Fruit fly (Drosophila melanogaster) whole organism, embryonic: ENCODE results near the gene CG32354.
A peak's percentile ranks its signal among the peaks of the same experiment; 100 is the strongest.

Experiments used
- Atf-2 ChIP-seq: fragments of 200-800 bp; sonication (Bioruptor generic); optimal IDR thresholded peaks from 2 replicates; lab custom pipeline; 2016; ENCODE audit warnings: missing biosample characterization, missing genetic modification characterization
- Bteb2 ChIP-seq: fragments of 200-800 bp; sonication (Bioruptor generic); optimal IDR thresholded peaks from 2 replicates; lab custom pipeline; 2016; ENCODE audit warnings: missing biosample characterization, missing genetic modification characterization
- CG10209 ChIP-seq: fragments of 200-800 bp; sonication (Bioruptor generic); optimal IDR thresholded peaks from 3 replicates; lab custom pipeline; 2017; ENCODE audit warnings: missing biosample characterization, mild to moderate bottlenecking, missing genetic modification characterization, missing genetic modification reagents
- CG10431 ChIP-seq: fragments of 200-800 bp; sonication (Bioruptor generic); optimal IDR thresholded peaks from 3 replicates; lab custom pipeline; 2018; ENCODE audit warnings: missing biosample characterization, mild to moderate bottlenecking, missing genetic modification characterization
- CG10654 ChIP-seq: fragments of 200-800 bp; sonication (Bioruptor generic); optimal IDR thresholded peaks from 2 replicates; lab custom pipeline; 2016; ENCODE audit warnings: missing biosample characterization, missing genetic modification characterization
- CG10979 ChIP-seq: fragments of 200-800 bp; sonication (Bioruptor generic); optimal IDR thresholded peaks from 2 replicates; lab custom pipeline; 2018; ENCODE audit warnings: missing biosample characterization, mild to moderate bottlenecking, missing genetic modification characterization, moderate library complexity
- CG11560 ChIP-seq: fragments of 200-800 bp; sonication (Bioruptor generic); IDR thresholded peaks from 3 replicates; pipeline ENCODE4 v1.3.6; 2022; ENCODE audit warnings: missing biosample characterization, missing genetic modification characterization
- CG12071 ChIP-seq: fragments of 200-800 bp; sonication (Bioruptor generic); optimal IDR thresholded peaks from 3 replicates; lab custom pipeline; 2018; ENCODE audit warnings: missing biosample characterization, mild to moderate bottlenecking, missing genetic modification characterization
- CG12155 ChIP-seq: fragments of 200-800 bp; sonication (Bioruptor generic); optimal IDR thresholded peaks from 3 replicates; lab custom pipeline; 2016; ENCODE audit warnings: missing biosample characterization, missing genetic modification characterization
- CG13775 ChIP-seq: fragments of 200-800 bp; sonication (Bioruptor generic); optimal IDR thresholded peaks from 3 replicates; lab custom pipeline; 2017; ENCODE audit warnings: missing biosample characterization, mild to moderate bottlenecking, missing genetic modification characterization
- CG14050 ChIP-seq: fragments of 200-800 bp; sonication (Bioruptor generic); IDR thresholded peaks from 3 replicates; pipeline ENCODE4 v1.3.6; 2022; ENCODE audit warnings: missing biosample characterization, missing genetic modification characterization
- CG15269 ChIP-seq: fragments of 200-800 bp; sonication (Bioruptor generic); optimal IDR thresholded peaks from 2 replicates; lab custom pipeline; 2018; ENCODE audit warnings: missing biosample characterization, mild to moderate bottlenecking, missing genetic modification characterization, moderate library complexity
- CG16779 ChIP-seq: fragments of 200-800 bp; sonication (Bioruptor generic); IDR thresholded peaks from 2 replicates; pipeline ENCODE4 v1.3.6; 2022; ENCODE audit warnings: missing biosample characterization, missing genetic modification characterization
- CG18262 ChIP-seq: fragments of 200-800 bp; optimal IDR thresholded peaks from 3 replicates; lab custom pipeline; 2019; ENCODE audit warnings: missing biosample characterization, mild to moderate bottlenecking, missing genetic modification characterization, moderate library complexity
- CG31441 ChIP-seq: fragments of 200-800 bp; sonication (Bioruptor generic); IDR thresholded peaks from 2 replicates; pipeline ENCODE4 v1.3.6; 2022; ENCODE audit warnings: missing biosample characterization, missing genetic modification characterization
- CG33557 ChIP-seq: fragments of 200-800 bp; sonication (Bioruptor generic); optimal IDR thresholded peaks from 2 replicates; lab custom pipeline; 2019; ENCODE audit warnings: missing biosample characterization, mild to moderate bottlenecking, missing genetic modification characterization, moderate library complexity
- CG3847 ChIP-seq: fragments of 200-800 bp; sonication (Bioruptor generic); IDR thresholded peaks from 2 replicates; pipeline ENCODE4 v1.3.6; 2022; ENCODE audit warnings: missing biosample characterization, missing genetic modification characterization
- CG4328 ChIP-seq: fragments of 200-800 bp; sonication (Bioruptor generic); optimal IDR thresholded peaks from 3 replicates; lab custom pipeline; 2017; ENCODE audit warnings: missing biosample characterization, missing genetic modification reagents, missing genetic modification characterization
- CG4360 ChIP-seq: fragments of 200-800 bp; sonication (Bioruptor generic); IDR thresholded peaks from 2 replicates; pipeline ENCODE4 v1.3.6; 2022; ENCODE audit warnings: missing biosample characterization, missing genetic modification characterization
- CG4404 ChIP-seq: fragments of 200-800 bp; sonication (Bioruptor generic); IDR thresholded peaks from 2 replicates; pipeline ENCODE4 v1.3.6; 2022; ENCODE audit warnings: missing biosample characterization, missing genetic modification characterization
- CG6175 ChIP-seq: fragments of 200-800 bp; sonication (Bioruptor generic); IDR thresholded peaks from 3 replicates; pipeline ENCODE4 v1.3.6; 2022; ENCODE audit warnings: missing biosample characterization, missing genetic modification characterization
- CG9215 ChIP-seq: fragments of 200-800 bp; sonication (Bioruptor generic); IDR thresholded peaks from 2 replicates; pipeline ENCODE4 v1.3.6; 2022; ENCODE audit warnings: missing biosample characterization, missing genetic modification characterization
- Dip3 ChIP-seq: fragments of 200-800 bp; sonication (Bioruptor generic); optimal IDR thresholded peaks from 3 replicates; lab custom pipeline; 2016; ENCODE audit warnings: missing biosample characterization, missing genetic modification characterization
- Doc2 ChIP-seq: fragments of 200-800 bp; sonication (Bioruptor generic); IDR thresholded peaks from 2 replicates; pipeline ENCODE4 v1.3.6; 2022; ENCODE audit warnings: missing biosample characterization, missing genetic modification characterization
- E2f2 ChIP-seq: fragments of 200-800 bp; sonication (Bioruptor generic); IDR thresholded peaks from 2 replicates; pipeline ENCODE4 v1.3.6; 2022; ENCODE audit warnings: missing biosample characterization, missing genetic modification characterization
- HLH4C ChIP-seq: fragments of 200-800 bp; sonication (Bioruptor generic); IDR thresholded peaks from 3 replicates; pipeline ENCODE4 v1.3.6; 2022; ENCODE audit warnings: missing biosample characterization, missing genetic modification characterization; ENCODE audit not compliant: partially characterized antibody
- Hey ChIP-seq: fragments of 200-800 bp; sonication (Bioruptor generic); optimal IDR thresholded peaks from 3 replicates; lab custom pipeline; 2018; ENCODE audit warnings: missing biosample characterization, mild to moderate bottlenecking, missing genetic modification characterization
- Hr51 ChIP-seq, 2 experiments: fragments of 200-800 bp; sonication (Bioruptor generic); optimal IDR thresholded peaks; 2 replicates in 1 of 2; 3 replicates in 1 of 2; lab custom pipeline; 2016 to 2018; ENCODE audit warnings: missing biosample characterization in 2 of 2, missing genetic modification characterization in 2 of 2, mild to moderate bottlenecking in 1 of 2, moderate library complexity in 1 of 2
- Mrtf ChIP-seq: fragments of 200-800 bp; sonication (Bioruptor generic); IDR thresholded peaks from 3 replicates; pipeline ENCODE4 v1.3.6; 2022; ENCODE audit warnings: missing biosample characterization, missing genetic modification characterization
- Nf-YC ChIP-seq: fragments of 200-800 bp; optimal IDR thresholded peaks from 3 replicates; lab custom pipeline; 2019; ENCODE audit warnings: missing biosample characterization, mild to moderate bottlenecking, missing genetic modification characterization, moderate library complexity
- Opbp ChIP-seq: fragments of 200-800 bp; sonication (Bioruptor generic); IDR thresholded peaks from 3 replicates; pipeline ENCODE4 v1.3.6; 2022; ENCODE audit warnings: missing biosample characterization, missing genetic modification characterization; ENCODE audit not compliant: partially characterized antibody
- Side ChIP-seq: fragments of 200-800 bp; sonication (Bioruptor generic); optimal IDR thresholded peaks from 2 replicates; lab custom pipeline; 2016; ENCODE audit warnings: missing biosample characterization, missing genetic modification characterization
- Ssrp ChIP-seq: fragments of 200-800 bp; sonication (Bioruptor generic); optimal IDR thresholded peaks from 2 replicates; lab custom pipeline; 2018; ENCODE audit warnings: missing biosample characterization, mild to moderate bottlenecking, missing genetic modification characterization, moderate library complexity
- ac ChIP-seq: fragments of 200-800 bp; sonication (Bioruptor generic); optimal IDR thresholded peaks from 3 replicates; lab custom pipeline; 2017; ENCODE audit warnings: missing biosample characterization, mild to moderate bottlenecking, missing genetic modification characterization
- ash1 ChIP-seq: fragments of 200-800 bp; sonication (Bioruptor generic); optimal IDR thresholded peaks from 2 replicates; lab custom pipeline; 2018; ENCODE audit warnings: missing biosample characterization, mild to moderate bottlenecking, missing genetic modification characterization
- az2 ChIP-seq: fragments of 200-800 bp; sonication (Bioruptor generic); optimal IDR thresholded peaks from 3 replicates; lab custom pipeline; 2016; ENCODE audit warnings: missing biosample characterization, missing genetic modification characterization
- bbx ChIP-seq: fragments of 200-800 bp; sonication (Bioruptor generic); IDR thresholded peaks from 2 replicates; pipeline ENCODE4 v1.3.6; 2022; ENCODE audit warnings: missing biosample characterization, missing genetic modification characterization; ENCODE audit not compliant: partially characterized antibody
- cato ChIP-seq: fragments of 200-800 bp; sonication (Bioruptor generic); optimal IDR thresholded peaks from 2 replicates; lab custom pipeline; 2016; ENCODE audit warnings: missing biosample characterization, missing genetic modification characterization, borderline replicate concordance
- chn ChIP-seq: fragments of 200-800 bp; sonication (Bioruptor generic); optimal IDR thresholded peaks from 2 replicates; lab custom pipeline; 2016; ENCODE audit warnings: missing biosample characterization, missing genetic modification characterization
- da ChIP-seq: fragments of 200-800 bp; sonication (Bioruptor generic); optimal IDR thresholded peaks from 2 replicates; lab custom pipeline; 2016; ENCODE audit warnings: missing biosample characterization, missing genetic modification characterization
- dati ChIP-seq: fragments of 200-800 bp; sonication (Bioruptor generic); IDR thresholded peaks from 2 replicates; pipeline ENCODE4 v1.3.6; 2022; ENCODE audit warnings: missing biosample characterization, missing genetic modification characterization
- grn ChIP-seq: fragments of 200-800 bp; sonication (Bioruptor generic); optimal IDR thresholded peaks from 3 replicates; lab custom pipeline; 2017; ENCODE audit warnings: missing biosample characterization, missing genetic modification characterization
- inv ChIP-seq: fragments of 200-800 bp; sonication (Bioruptor generic); IDR thresholded peaks from 2 replicates; pipeline ENCODE4 v1.3.6; 2022; ENCODE audit warnings: missing biosample characterization, missing genetic modification characterization; ENCODE audit not compliant: partially characterized antibody
- kah ChIP-seq: fragments of 200-800 bp; sonication (Bioruptor generic); optimal IDR thresholded peaks from 2 replicates; lab custom pipeline; 2018; ENCODE audit warnings: missing biosample characterization, mild to moderate bottlenecking, missing genetic modification characterization
- luna ChIP-seq: fragments of 200-800 bp; sonication (Bioruptor generic); optimal IDR thresholded peaks from 2 replicates; lab custom pipeline; 2016; ENCODE audit warnings: missing biosample characterization, missing genetic modification characterization
- p53 ChIP-seq: fragments of 200-800 bp; sonication (Bioruptor generic); optimal IDR thresholded peaks from 2 replicates; lab custom pipeline; 2016; ENCODE audit warnings: missing biosample characterization, missing genetic modification characterization
- scrt ChIP-seq: fragments of 200-800 bp; sonication (Bioruptor generic); optimal IDR thresholded peaks from 2 replicates; lab custom pipeline; 2018; ENCODE audit warnings: missing biosample characterization, mild to moderate bottlenecking, missing genetic modification characterization, moderate library complexity
- sisA ChIP-seq: fragments of 200-800 bp; sonication (Bioruptor generic); IDR thresholded peaks from 2 replicates; pipeline ENCODE4 v1.3.6; 2022; ENCODE audit warnings: missing biosample characterization, missing genetic modification characterization
- unc-4 ChIP-seq: fragments of 200-800 bp; sonication (Bioruptor generic); IDR thresholded peaks from 2 replicates; pipeline ENCODE4 v1.3.6; 2022; ENCODE audit warnings: missing biosample characterization, missing genetic modification characterization; ENCODE audit not compliant: partially characterized antibody
- zfh1 ChIP-seq: fragments of 200-800 bp; sonication (Bioruptor generic); IDR thresholded peaks from 3 replicates; pipeline ENCODE4 v1.3.6; 2022; ENCODE audit warnings: missing biosample characterization, missing genetic modification characterization

CG32354 gene

DNA sequence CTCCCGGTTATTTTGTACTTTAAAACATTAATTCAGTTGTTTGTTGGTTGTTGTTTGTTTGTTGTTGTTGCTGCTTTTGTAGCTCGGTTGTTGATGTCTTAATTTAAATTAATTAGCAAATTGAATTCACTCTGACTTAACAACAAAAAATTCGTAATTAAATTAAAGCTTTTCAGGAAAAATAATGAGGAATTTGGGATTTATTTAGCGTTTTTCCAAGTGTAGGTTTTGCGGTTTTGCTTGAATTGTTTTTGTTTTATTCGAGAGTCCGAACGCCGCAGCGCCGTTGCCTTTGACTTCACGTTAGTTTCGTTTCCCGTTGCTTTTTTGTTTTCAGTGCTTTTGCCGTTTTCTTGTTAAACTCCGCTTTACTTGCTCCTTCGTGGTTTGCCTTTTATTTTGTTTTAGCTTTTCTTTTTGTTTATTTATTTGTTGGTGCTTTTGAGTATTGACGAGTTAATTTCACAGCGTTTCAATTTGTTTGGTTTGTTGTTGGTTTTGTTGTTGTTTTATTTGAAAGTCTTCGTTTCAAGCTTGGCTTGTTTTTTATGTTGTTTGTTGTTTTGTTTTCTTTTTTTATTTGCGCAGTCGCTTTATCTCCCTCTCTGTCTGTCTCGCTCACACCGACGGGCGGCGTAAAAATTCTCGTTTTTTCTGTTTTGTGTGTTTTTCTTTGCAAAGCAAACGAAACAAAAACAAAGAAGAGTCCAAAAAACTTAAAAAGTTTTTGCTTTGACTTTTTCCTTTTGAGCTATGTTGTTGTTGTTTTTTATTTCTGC is 19.0 kb upstream of the CG32354 start (continued):
- TF ChIP-seq CG10209 (GFP tag; lab: Kevin White, UChicago): no peak
- peak; percentile 46 for TF ChIP-seq CG13775
- TF ChIP-seq CG6175 (GFP tag; lab: Robert Waterston, UW): no peak
- TF ChIP-seq CG11560: no peak
- no peak for TF ChIP-seq CG18262 (tag; lab: Kevin White, UChicago)
- TF ChIP-seq inv (GFP tag; lab: Robert Waterston, UW): no peak
- no peak for TF ChIP-seq Doc2 (GFP tag; lab: Robert Waterston, UW)
- no peak for TF ChIP-seq kah
- no peak; the same call in 2 of the 3 replicates for TF ChIP-seq zfh1 (GFP tag; lab: Robert Waterston, UW)
- no peak for TF ChIP-seq CG33557
- TF ChIP-seq CG4328: no peak
- no peak for TF ChIP-seq chn (GFP tag; lab: Kevin White, UChicago)
- TF ChIP-seq Bteb2: peak; percentile 31
- TF ChIP-seq CG16779: no peak
- TF ChIP-seq CG31441 (GFP tag; lab: Robert Waterston, UW): no peak
- TF ChIP-seq p53 (GFP tag; lab: Kevin White, UChicago): no peak
- TF ChIP-seq CG10654 (GFP tag; lab: Kevin White, UChicago): no peak
- TF ChIP-seq CG12155 (GFP tag; lab: Kevin White, UChicago): peak; percentile 31
- TF ChIP-seq Dip3 (GFP tag; lab: Kevin White, UChicago): peak; percentile 11
- TF ChIP-seq CG9215: no peak
- TF ChIP-seq dati (GFP tag; lab: Robert Waterston, UW): no peak
- TF ChIP-seq Atf-2 (GFP tag; lab: Kevin White, UChicago): peak; percentile 28
- TF ChIP-seq CG15269 (tag; lab: Kevin White, UChicago): peak; percentile 60
- peak; percentile 45 for TF ChIP-seq Ssrp (tag; lab: Kevin White, UChicago)
- peak; percentile 23 for TF ChIP-seq Side
- no peak for TF ChIP-seq grn
- TF ChIP-seq CG4404: no peak
- TF ChIP-seq ac (GFP tag; lab: Kevin White, UChicago): no peak
- TF ChIP-seq CG4360 (GFP tag; lab: Robert Waterston, UW): no peak; the same call in 1 of the 2 replicates
- no peak for TF ChIP-seq ash1 (GFP tag; lab: Kevin White, UChicago)
- peak; percentile 20 for TF ChIP-seq CG10979 (tag; lab: Kevin White, UChicago)
- no peak for TF ChIP-seq CG14050 (GFP tag; lab: Robert Waterston, UW)
- TF ChIP-seq sisA (GFP tag; lab: Robert Waterston, UW): no peak
- no peak for TF ChIP-seq Hey (tag; lab: Kevin White, UChicago)
- TF ChIP-seq Opbp (GFP tag; lab: Robert Waterston, UW): no peak
- no peak for TF ChIP-seq CG10431 (GFP tag; lab: Kevin White, UChicago)
- TF ChIP-seq HLH4C (GFP tag; lab: Robert Waterston, UW): no peak
- no peak for TF ChIP-seq da (GFP tag; lab: Kevin White, UChicago)
- no peak for TF ChIP-seq scrt
- TF ChIP-seq CG3847 (GFP tag; lab: Robert Waterston, UW): no peak
- peak; percentile 7; the same call in 1 of the 2 replicates for TF ChIP-seq E2f2 (GFP tag; lab: Robert Waterston, UW)
- no peak for TF ChIP-seq luna
- TF ChIP-seq Hr51 (GFP tag; optimal IDR thresholded peaks at IDR 0.05; lab: Kevin White, UChicago): peak; percentile 12 to 63
- no peak for TF ChIP-seq CG12071 (GFP tag; lab: Kevin White, UChicago)
- peak; percentile 42 for TF ChIP-seq az2 (GFP tag; lab: Kevin White, UChicago)
- TF ChIP-seq unc-4: no peak
- no peak for TF ChIP-seq cato (GFP tag; lab: Kevin White, UChicago)
- TF ChIP-seq Mrtf (GFP tag; lab: Robert Waterston, UW): no peak
- TF ChIP-seq bbx (GFP tag; lab: Robert Waterston, UW): no peak
- TF ChIP-seq Nf-YC (tag; lab: Kevin White, UChicago): no peak
